Fruit fly (Drosophila melanogaster) whole organism, prepupa: ENCODE results near the gene Polr1H.

ENCODE experiments used
- CG11294 ChIP-seq: fragments of 200-800 bp; sonication (Bioruptor generic); IDR thresholded peaks from 2 replicates; pipeline ENCODE4 v1.3.6; 2022; ENCODE audit warnings: missing biosample characterization, missing genetic modification characterization
- CG15336 ChIP-seq: fragments of 200-800 bp; sonication (Bioruptor generic); IDR thresholded peaks from 2 replicates; pipeline ENCODE4 v1.3.6; 2022; ENCODE audit warnings: missing biosample characterization, missing genetic modification characterization
- CG3919 ChIP-seq: fragments of 200-800 bp; sonication (Bioruptor generic); optimal IDR thresholded peaks from 3 replicates; lab custom pipeline; 2016; ENCODE audit warnings: missing biosample characterization, missing genetic modification characterization
- CG8632 ChIP-seq: fragments of 200-800 bp; sonication (Bioruptor generic); optimal IDR thresholded peaks from 3 replicates; lab custom pipeline; 2016; ENCODE audit warnings: missing biosample characterization, missing genetic modification characterization
- Gug ChIP-seq: fragments of 200-800 bp; sonication (Bioruptor generic); IDR thresholded peaks from 2 replicates; pipeline ENCODE4 v1.3.6; 2022; ENCODE audit warnings: missing biosample characterization, missing genetic modification characterization
- Hr38 ChIP-seq: sonication (Bioruptor generic); optimal IDR thresholded peaks from 2 replicates; lab custom pipeline; 2016; ENCODE audit warnings: missing biosample characterization, missing genetic modification characterization
- Hr39 ChIP-seq: fragments of 200-800 bp; sonication (Bioruptor generic); optimal IDR thresholded peaks from 2 replicates; lab custom pipeline; 2016; ENCODE audit warnings: missing biosample characterization, missing genetic modification characterization
- Hr4 ChIP-seq: fragments of 200-800 bp; sonication (Bioruptor generic); optimal IDR thresholded peaks from 3 replicates; lab custom pipeline; 2016; ENCODE audit warnings: missing biosample characterization, missing genetic modification characterization
- OdsH ChIP-seq: fragments of 200-800 bp; sonication (Bioruptor generic); optimal IDR thresholded peaks from 3 replicates; lab custom pipeline; 2016; ENCODE audit warnings: missing biosample characterization, missing genetic modification characterization
- Sox15 ChIP-seq: fragments of 200-800 bp; sonication (Bioruptor generic); optimal IDR thresholded peaks from 3 replicates; lab custom pipeline; 2016; ENCODE audit warnings: missing biosample characterization, missing genetic modification characterization
- cyc ChIP-seq: fragments of 200-800 bp; sonication (Bioruptor generic); optimal IDR thresholded peaks from 3 replicates; lab custom pipeline; 2016; ENCODE audit warnings: missing biosample characterization, missing genetic modification characterization
- esn ChIP-seq: fragments of 200-800 bp; sonication (Bioruptor generic); optimal IDR thresholded peaks from 2 replicates; lab custom pipeline; 2016; ENCODE audit warnings: missing biosample characterization, mild to moderate bottlenecking, missing genetic modification characterization, moderate library complexity
- net ChIP-seq: fragments of 200-800 bp; sonication (Bioruptor generic); optimal IDR thresholded peaks from 3 replicates; lab custom pipeline; 2016; ENCODE audit warnings: missing biosample characterization, missing genetic modification characterization
- spab ChIP-seq: fragments of 200-800 bp; sonication (Bioruptor generic); optimal IDR thresholded peaks from 2 replicates; lab custom pipeline; 2017; ENCODE audit warnings: missing biosample characterization, mild to moderate bottlenecking, missing genetic modification characterization, missing genetic modification reagents

DNA sequence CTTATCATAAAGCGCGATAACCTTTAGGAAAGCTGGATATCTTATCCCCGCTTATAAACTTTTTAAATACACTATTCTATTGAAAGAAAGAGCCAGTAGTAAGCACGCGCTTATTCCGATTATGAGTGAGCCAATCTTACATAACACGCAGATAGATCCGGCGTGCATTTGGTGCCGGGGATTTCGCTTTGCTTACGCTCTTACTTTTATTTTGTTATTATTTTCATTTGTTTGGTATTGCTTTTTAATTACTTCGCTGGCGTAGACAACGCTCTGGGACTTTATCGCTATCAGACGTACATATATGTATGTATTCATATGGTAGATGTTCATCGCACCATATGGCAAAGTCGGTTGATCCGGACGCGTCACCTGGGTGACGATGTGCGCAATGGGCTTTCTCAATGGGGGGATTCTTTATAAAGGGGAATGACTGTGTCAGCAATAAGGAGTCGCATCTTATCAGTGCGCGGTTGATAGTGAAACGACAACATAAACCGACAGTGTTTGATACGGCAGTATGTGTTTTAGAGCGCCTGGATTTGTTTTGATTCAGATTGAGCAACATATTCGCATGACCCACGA lies 36.8 kb downstream of the Polr1H start:
- TF ChIP-seq esn (no peak), CG15336 (GFP tag; lab: Robert Waterston, UW) (no peak), OdsH (no peak), CG11294 (GFP tag; lab: Robert Waterston, UW) (no peak), Hr39 (GFP tag; lab: Kevin White, UChicago) (no peak), net (GFP tag; lab: Kevin White, UChicago) (no peak), Sox15 (GFP tag; lab: Kevin White, UChicago) (no peak), CG3919 (GFP tag; lab: Kevin White, UChicago) (no peak), spab (GFP tag; lab: Kevin White, UChicago) (no peak), CG8632 (no peak), Gug (GFP tag; lab: Robert Waterston, UW) (no peak), Hr4 (GFP tag; lab: Kevin White, UChicago) (no peak), Hr38 (GFP tag; lab: Kevin White, UChicago) (no peak), cyc (GFP tag; lab: Kevin White, UChicago) (no peak)
